Worm (Caenorhabditis elegans) whole organism, early embryonic: Measurements from ENCODE around the gene Y26E6A.2.

Experiments used
- B0310.2 ChIP-seq: sonication (generic microtip); optimal IDR thresholded peaks from 2 replicates; lab custom pipeline; 2016; ENCODE audit warnings: mild to moderate bottlenecking, missing genetic modification characterization, missing compliant biosample characterization
- aly-1 ChIP-seq: sonication (generic microtip); optimal IDR thresholded peaks from 2 replicates; lab custom pipeline; 2016; ENCODE audit warnings: missing genetic modification characterization, missing compliant biosample characterization
- ama-1 ChIP-seq: fragments of 150-350 bp; optimal IDR thresholded peaks from 2 replicates; lab custom pipeline; 2014
- ceh-36 ChIP-seq: sonication (generic microtip); optimal IDR thresholded peaks from 2 replicates; lab custom pipeline; 2016; ENCODE audit warnings: missing genetic modification characterization, inconsistent platforms, missing compliant biosample characterization
- ets-7 ChIP-seq: sonication (generic microtip); optimal IDR thresholded peaks from 2 replicates; lab custom pipeline; 2016; ENCODE audit warnings: missing genotype, missing genetic modification characterization, missing compliant biosample characterization
- hmbx-1 ChIP-seq: sonication (generic microtip); optimal IDR thresholded peaks from 2 replicates; lab custom pipeline; 2016; ENCODE audit warnings: mild to moderate bottlenecking, missing genetic modification characterization, missing compliant biosample characterization
- hmg-4 ChIP-seq: fragments of 200-800 bp; sonication (Bioruptor generic); optimal IDR thresholded peaks from 2 replicates; lab custom pipeline; 2018; ENCODE audit warnings: mild to moderate bottlenecking, missing genetic modification characterization, missing compliant biosample characterization
- pes-1 ChIP-seq: fragments of 200-800 bp; sonication (Bioruptor generic); IDR thresholded peaks from 2 replicates; pipeline ENCODE4 v1.3.6; 2022; ENCODE audit warnings: missing genetic modification reagents, missing genetic modification characterization, missing compliant biosample characterization
- scrt-1 ChIP-seq: fragments of 200-800 bp; sonication (Bioruptor generic); IDR thresholded peaks from 2 replicates; pipeline ENCODE4 v1.3.6; 2022; ENCODE audit warnings: missing genetic modification characterization, missing compliant biosample characterization
- sea-1 ChIP-seq: fragments of 200-800 bp; sonication (Bioruptor generic); conservative IDR thresholded peaks from 2 replicates; pipeline ENCODE4 v1.3.6; 2022; ENCODE audit warnings: missing genetic modification characterization, missing compliant biosample characterization
- tbx-37 ChIP-seq: fragments of 200-800 bp; sonication (Bioruptor generic); conservative IDR thresholded peaks from 2 replicates; pipeline ENCODE4 v1.3.6; 2022; ENCODE audit warnings: missing genetic modification reagents, missing genetic modification characterization, missing compliant biosample characterization
- tra-4 ChIP-seq: sonication (generic microtip); optimal IDR thresholded peaks from 2 replicates; lab custom pipeline; 2017; ENCODE audit warnings: missing genetic modification characterization, missing compliant biosample characterization

ce11 chrX:13873324-13873933 is 40.8 kb downstream of the Y26E6A.2 start:
- TF ChIP-seq tbx-37 (no peak), ama-1 (lab: Kevin White, UChicago) (no peak), ets-7 (tag; lab: Kevin White, UChicago) (no peak), tra-4 (tag; lab: Kevin White, UChicago) (no peak), ceh-36 (tag; lab: Kevin White, UChicago) (no peak), B0310.2 (tag; lab: Kevin White, UChicago) (no peak), aly-1 (no peak), hmg-4 (no peak), scrt-1 (no peak), hmbx-1 (tag; lab: Kevin White, UChicago) (no peak), sea-1 (GFP tag; lab: Robert Waterston, UW) (no peak), pes-1 (GFP tag; lab: Robert Waterston, UW) (no peak)
